Worm (Caenorhabditis elegans) whole organism, L1 larva: Measurements from ENCODE around the gene F58B4.5.

Experiments
- C16A3.4 ChIP-seq: fragments of 150-350 bp; optimal IDR thresholded peaks from 2 replicates; lab custom pipeline; 2014; ENCODE audit warnings: missing biosample characterization, missing genetic modification characterization
- aha-1 ChIP-seq: fragments of 150-350 bp; optimal IDR thresholded peaks from 2 replicates; lab custom pipeline; 2014; ENCODE audit warnings: missing biosample characterization, missing genetic modification characterization
- aly-2 ChIP-seq: fragments of 150-350 bp; optimal IDR thresholded peaks from 2 replicates; lab custom pipeline; 2014; ENCODE audit warnings: missing biosample characterization, missing genetic modification characterization
- blmp-1 ChIP-seq: fragments of 150-350 bp; optimal IDR thresholded peaks from 2 replicates; lab custom pipeline; 2014; ENCODE audit warnings: missing biosample characterization, missing genetic modification characterization
- ceh-82 ChIP-seq, 3 experiments: fragments of 150-350 bp in 1 of 3; sonication (generic microtip) in 2 of 3; optimal IDR thresholded peaks; 2 replicates each; lab custom pipeline; 2014 to 2017; ENCODE audit warnings: missing biosample characterization in 3 of 3, missing genetic modification characterization in 3 of 3
- dsc-1 ChIP-seq: sonication (generic microtip); optimal IDR thresholded peaks from 2 replicates; lab custom pipeline; 2016; ENCODE audit warnings: mild to moderate bottlenecking, missing genetic modification characterization, missing compliant biosample characterization
- efl-1 ChIP-seq, 4 experiments: fragments of 150-350 bp; optimal IDR thresholded peaks in 3 of 4; peaks in 1 of 4; 1 replicate in 1 of 4; 2 replicates in 3 of 4; lab custom pipeline; 2014; ENCODE audit warnings: missing biosample characterization in 2 of 4, missing genetic modification characterization in 2 of 4, missing genetic modification reagents in 2 of 4
- efl-3 ChIP-seq: fragments of 200-800 bp; sonication (Bioruptor generic); optimal IDR thresholded peaks from 2 replicates; lab custom pipeline; 2018; ENCODE audit warnings: mild to moderate bottlenecking, missing genetic modification characterization, missing compliant biosample characterization
- elt-2 ChIP-seq: sonication (generic microtip); optimal IDR thresholded peaks from 2 replicates; lab custom pipeline; 2016; ENCODE audit warnings: missing genetic modification characterization, mild to moderate bottlenecking, inconsistent platforms, missing compliant biosample characterization, missing genetic modification reagents
- fkh-8 ChIP-seq: sonication (generic microtip); optimal IDR thresholded peaks from 2 replicates; lab custom pipeline; 2016; ENCODE audit warnings: mild to moderate bottlenecking, missing genetic modification characterization, missing compliant biosample characterization
- irx-1 ChIP-seq: sonication (generic microtip); optimal IDR thresholded peaks from 2 replicates; lab custom pipeline; 2016; ENCODE audit warnings: missing genetic modification characterization, missing compliant biosample characterization
- lin-14 ChIP-seq: fragments of 200-800 bp; sonication (Bioruptor generic); optimal IDR thresholded peaks from 2 replicates; lab custom pipeline; 2018; ENCODE audit warnings: mild to moderate bottlenecking, missing genetic modification characterization, moderate library complexity, missing compliant biosample characterization
- lin-35 ChIP-seq, 2 experiments: fragments of 150-350 bp; optimal IDR thresholded peaks; 2 replicates each; lab custom pipeline; 2014; ENCODE audit warnings: missing biosample characterization in 2 of 2, missing genetic modification characterization in 2 of 2, missing genetic modification reagents in 2 of 2
- lir-3 ChIP-seq: sonication (generic microtip); optimal IDR thresholded peaks from 2 replicates; lab custom pipeline; 2016; ENCODE audit warnings: mild to moderate bottlenecking, missing genetic modification characterization, moderate library complexity, missing compliant biosample characterization; ENCODE audit not compliant: poor library complexity
- lsy-2 ChIP-seq, 2 experiments: fragments of 150-350 bp; optimal IDR thresholded peaks; 2 replicates each; lab custom pipeline; 2014; ENCODE audit warnings: missing biosample characterization in 2 of 2, missing genetic modification characterization in 2 of 2
- nhr-19 ChIP-seq: fragments of 200-800 bp; sonication (Bioruptor generic); conservative IDR thresholded peaks from 2 replicates; pipeline ENCODE4 v1.3.6; 2022; ENCODE audit warnings: missing genetic modification characterization, missing compliant biosample characterization
- nhr-20 ChIP-seq: sonication (generic microtip); optimal IDR thresholded peaks from 2 replicates; lab custom pipeline; 2016; ENCODE audit warnings: mild to moderate bottlenecking, missing genetic modification characterization, missing compliant biosample characterization
- nhr-71 ChIP-seq: sonication (generic microtip); optimal IDR thresholded peaks from 2 replicates; lab custom pipeline; 2016; ENCODE audit warnings: mild to moderate bottlenecking, missing genetic modification characterization, moderate library complexity, missing compliant biosample characterization
- nhr-76 ChIP-seq: sonication (generic microtip); optimal IDR thresholded peaks from 2 replicates; lab custom pipeline; 2017; ENCODE audit warnings: missing biosample characterization, missing genetic modification characterization
- nhr-77 ChIP-seq: fragments of 150-350 bp; optimal IDR thresholded peaks from 2 replicates; lab custom pipeline; 2014; ENCODE audit warnings: missing biosample characterization, missing genetic modification characterization
- nhr-90 ChIP-seq: sonication (generic microtip); optimal IDR thresholded peaks from 2 replicates; lab custom pipeline; 2016; ENCODE audit warnings: mild to moderate bottlenecking, missing genetic modification characterization, missing compliant biosample characterization; ENCODE audit not compliant: poor library complexity
- pax-3 ChIP-seq: fragments of 200-800 bp; sonication (Bioruptor generic); optimal IDR thresholded peaks from 2 replicates; lab custom pipeline; 2018; ENCODE audit warnings: mild to moderate bottlenecking, missing genetic modification characterization, moderate library complexity, missing compliant biosample characterization
- pqm-1 ChIP-seq: sonication (generic microtip); optimal IDR thresholded peaks from 3 replicates; lab custom pipeline; 2017; ENCODE audit warnings: missing biosample characterization, missing genetic modification characterization
- rnt-1 ChIP-seq: sonication (generic microtip); optimal IDR thresholded peaks from 2 replicates; lab custom pipeline; 2016; ENCODE audit warnings: mild to moderate bottlenecking, missing genetic modification characterization, moderate library complexity, missing compliant biosample characterization
- skn-1 ChIP-seq: fragments of 150-350 bp; optimal IDR thresholded peaks from 2 replicates; lab custom pipeline; 2014; ENCODE audit warnings: missing biosample characterization, missing genetic modification characterization
- snpc-4 ChIP-seq: fragments of 150-350 bp; optimal IDR thresholded peaks from 2 replicates; lab custom pipeline; 2014; ENCODE audit warnings: missing biosample characterization, missing genetic modification characterization
- snu-23 ChIP-seq: sonication (generic microtip); optimal IDR thresholded peaks from 2 replicates; lab custom pipeline; 2016; ENCODE audit warnings: missing genetic modification characterization, missing compliant biosample characterization
- sox-4 ChIP-seq: sonication (generic microtip); optimal IDR thresholded peaks from 2 replicates; lab custom pipeline; 2016; ENCODE audit warnings: missing genetic modification characterization, missing compliant biosample characterization
- tbx-2 ChIP-seq: sonication (generic microtip); optimal IDR thresholded peaks from 2 replicates; lab custom pipeline; 2016; ENCODE audit warnings: missing genetic modification characterization, missing compliant biosample characterization
- unc-62 ChIP-seq: fragments of 150-350 bp; optimal IDR thresholded peaks from 2 replicates; lab custom pipeline; 2014; ENCODE audit warnings: missing biosample characterization, missing genetic modification reagents, missing genetic modification characterization
- unc-98 ChIP-seq: fragments of 200-800 bp; sonication (Bioruptor generic); IDR thresholded peaks from 2 replicates; pipeline ENCODE4 v1.3.6; 2022; ENCODE audit warnings: missing genetic modification characterization, missing compliant biosample characterization
- vab-15 ChIP-seq: sonication (generic microtip); optimal IDR thresholded peaks from 2 replicates; lab custom pipeline; 2017; ENCODE audit warnings: missing genotype, mild to moderate bottlenecking, missing genetic modification characterization, missing compliant biosample characterization
- xbp-1 ChIP-seq: sonication (generic microtip); optimal IDR thresholded peaks from 2 replicates; lab custom pipeline; 2016; ENCODE audit warnings: missing genetic modification characterization, missing compliant biosample characterization
- zag-1 ChIP-seq: fragments of 150-350 bp; optimal IDR thresholded peaks from 2 replicates; lab custom pipeline; 2014; ENCODE audit warnings: missing biosample characterization, missing genetic modification characterization
- zip-4 ChIP-seq: fragments of 200-800 bp; sonication (Bioruptor generic); optimal IDR thresholded peaks from 2 replicates; lab custom pipeline; 2018; ENCODE audit warnings: mild to moderate bottlenecking, missing genetic modification characterization, moderate library complexity, missing compliant biosample characterization
- ztf-11 ChIP-seq, 2 experiments: sonication (generic microtip); optimal IDR thresholded peaks; 2 replicates each; lab custom pipeline; 2016 to 2017; ENCODE audit warnings: missing genetic modification characterization in 2 of 2, missing biosample characterization in 1 of 2, missing compliant biosample characterization in 1 of 2

The F58B4.5 gene

DNA sequence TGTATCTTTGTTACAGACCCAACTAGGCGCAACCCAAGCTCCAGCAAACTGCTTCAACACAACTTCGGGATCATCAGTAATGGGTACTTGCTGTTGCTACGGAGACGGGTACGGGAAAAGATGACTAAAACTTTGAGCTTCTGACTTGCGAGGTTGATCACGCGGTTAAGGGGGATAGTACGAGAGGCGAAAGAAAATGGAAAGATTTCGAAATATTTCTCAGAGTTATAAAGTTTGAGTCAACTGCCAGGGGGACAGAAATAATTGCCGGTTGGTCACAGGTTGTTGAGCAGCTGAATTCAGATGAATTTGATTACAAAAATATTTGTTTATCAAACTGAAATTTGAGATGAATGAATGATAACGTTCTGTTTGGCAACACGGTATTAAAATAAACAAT lies 6.8 kb upstream of the F58B4.5 start:
- TF ChIP-seq pax-3 (tag; lab: Kevin White, UChicago): no peak
- no peak for TF ChIP-seq efl-1 (optimal IDR thresholded peaks at IDR 0.05; lab: Kevin White, UChicago)
- TF ChIP-seq efl-1 (GFP tag; optimal IDR thresholded peaks at IDR 0.05 in 1 of 2; lab: Kevin White, UChicago): peak in 1 of 2 experiments; percentile 15
- no peak for TF ChIP-seq ztf-11 (tag; optimal IDR thresholded peaks at IDR 0.05; lab: Kevin White, UChicago)
- no peak for TF ChIP-seq C16A3.4 (tag; lab: Kevin White, UChicago)
- TF ChIP-seq nhr-71: peak; percentile 57
- no peak for TF ChIP-seq elt-2 (tag; lab: Kevin White, UChicago)
- no peak for TF ChIP-seq efl-3 (GFP tag; lab: Kevin White, UChicago)
- no peak for TF ChIP-seq zip-4 (GFP tag; lab: Kevin White, UChicago)
- no peak for TF ChIP-seq tbx-2 (tag; lab: Kevin White, UChicago)
- no peak for TF ChIP-seq ceh-82 (tag; optimal IDR thresholded peaks at IDR 0.05; lab: Kevin White, UChicago)
- TF ChIP-seq fkh-8: peak; percentile 68
- no peak for TF ChIP-seq nhr-90 (tag; lab: Kevin White, UChicago)
- no peak for TF ChIP-seq rnt-1 (tag; lab: Kevin White, UChicago)
- TF ChIP-seq skn-1: peak; percentile 53
- TF ChIP-seq nhr-77 (tag; lab: Kevin White, UChicago): no peak
- peak; percentile 22 for TF ChIP-seq nhr-20 (tag; lab: Kevin White, UChicago)
- no peak for TF ChIP-seq zag-1 (tag; lab: Kevin White, UChicago)
- TF ChIP-seq lin-14 (GFP tag; lab: Kevin White, UChicago): peak; percentile 6
- no peak for TF ChIP-seq unc-62 (GFP tag; lab: Kevin White, UChicago)
- no peak for TF ChIP-seq xbp-1
- TF ChIP-seq nhr-76 (tag; lab: Kevin White, UChicago): no peak
- TF ChIP-seq sox-4 (tag; lab: Kevin White, UChicago): no peak
- no peak for TF ChIP-seq pqm-1 (tag; lab: Kevin White, UChicago)
- no peak for TF ChIP-seq aha-1 (tag; lab: Kevin White, UChicago)
- TF ChIP-seq lin-35 (GFP tag; optimal IDR thresholded peaks at IDR 0.05; lab: Kevin White, UChicago): no peak
- no peak for TF ChIP-seq unc-98 (GFP tag; lab: Robert Waterston, UW)
- TF ChIP-seq irx-1 (tag; lab: Kevin White, UChicago): no peak
- TF ChIP-seq, all 84 proteins: peak for 6

DNA sequence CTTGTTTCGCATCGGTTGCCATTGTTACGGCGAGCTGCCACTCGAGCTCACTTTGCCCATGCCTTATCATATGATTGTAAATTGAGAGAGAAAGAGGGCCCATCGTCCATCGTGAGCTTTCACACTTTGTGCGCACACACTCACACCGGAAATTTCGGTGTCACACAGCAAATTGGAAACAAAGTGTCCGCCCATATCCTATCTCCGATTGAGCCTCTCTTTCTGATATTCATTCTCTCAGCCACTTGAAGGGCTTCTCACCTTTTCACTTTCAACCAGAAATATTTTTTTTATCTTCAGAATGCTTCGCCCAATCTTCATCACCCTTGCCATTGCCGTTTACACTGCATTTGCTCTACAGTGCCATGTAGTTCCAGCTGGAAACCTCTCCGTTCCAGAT lies 3.0 kb upstream of the F58B4.5 start, which contains the start of gene F58B4.3:
F58B4.3 (plus strand) TSS at position 301 of the 400 bp plus-strand sequence.
- TF ChIP-seq nhr-19 (no peak), dsc-1 (tag; lab: Kevin White, UChicago) (no peak), lsy-2 (tag; optimal IDR thresholded peaks at IDR 0.05; lab: Kevin White, UChicago) (no peak), pax-3 (tag; lab: Kevin White, UChicago) (peak; percentile 31), nhr-71 (peak; percentile 16), fkh-8 (peak; percentile 64)

DNA sequence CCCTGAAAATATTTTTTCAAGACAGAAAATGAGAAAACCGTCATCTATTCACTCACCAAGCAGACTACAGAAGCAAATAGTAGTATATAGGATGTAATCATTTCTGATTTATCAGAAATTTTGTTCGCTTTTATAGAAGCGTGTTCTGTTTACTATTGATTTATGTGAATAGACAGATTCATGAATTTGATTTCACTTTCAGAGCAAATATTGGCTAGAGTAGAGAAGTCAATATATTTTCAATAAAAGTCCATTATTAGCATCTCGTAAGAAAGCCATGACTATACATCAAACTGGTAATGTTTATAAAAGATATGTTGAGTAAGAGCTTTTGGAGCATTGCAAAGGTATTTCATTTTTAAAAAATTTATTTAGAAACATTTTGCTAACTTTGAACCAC lies 1.3 kb upstream of the F58B4.5 start, which contains the start of gene scvp-1:
scvp-1 (minus strand) TSS at position 101 of the 400 bp plus-strand sequence.
- TF ChIP-seq blmp-1 (tag; lab: Kevin White, UChicago): no peak
- no peak for TF ChIP-seq nhr-19
- TF ChIP-seq efl-1 (optimal IDR thresholded peaks at IDR 0.05; lab: Kevin White, UChicago): no peak
- no peak for TF ChIP-seq efl-1 (GFP tag; optimal IDR thresholded peaks at IDR 0.05 in 1 of 2; lab: Kevin White, UChicago)
- no peak for TF ChIP-seq snpc-4 (tag; lab: Kevin White, UChicago)
- TF ChIP-seq snu-23 (GFP tag; lab: Kevin White, UChicago): no peak
- no peak for TF ChIP-seq lsy-2 (tag; optimal IDR thresholded peaks at IDR 0.05; lab: Kevin White, UChicago)
- no peak for TF ChIP-seq vab-15
- TF ChIP-seq sox-4 (tag; lab: Kevin White, UChicago): no peak
- TF ChIP-seq lir-3 (tag; lab: Kevin White, UChicago): no peak
- no peak for TF ChIP-seq nhr-77 (tag; lab: Kevin White, UChicago)
- TF ChIP-seq aly-2: no peak
- no peak for TF ChIP-seq xbp-1
